Worm (Caenorhabditis elegans): Measurements from ENCODE around the gene sfxn-1.1.
A peak's percentile ranks its signal among the peaks of the same experiment; 100 is the strongest.

sfxn-1.1 gene

DNA sequence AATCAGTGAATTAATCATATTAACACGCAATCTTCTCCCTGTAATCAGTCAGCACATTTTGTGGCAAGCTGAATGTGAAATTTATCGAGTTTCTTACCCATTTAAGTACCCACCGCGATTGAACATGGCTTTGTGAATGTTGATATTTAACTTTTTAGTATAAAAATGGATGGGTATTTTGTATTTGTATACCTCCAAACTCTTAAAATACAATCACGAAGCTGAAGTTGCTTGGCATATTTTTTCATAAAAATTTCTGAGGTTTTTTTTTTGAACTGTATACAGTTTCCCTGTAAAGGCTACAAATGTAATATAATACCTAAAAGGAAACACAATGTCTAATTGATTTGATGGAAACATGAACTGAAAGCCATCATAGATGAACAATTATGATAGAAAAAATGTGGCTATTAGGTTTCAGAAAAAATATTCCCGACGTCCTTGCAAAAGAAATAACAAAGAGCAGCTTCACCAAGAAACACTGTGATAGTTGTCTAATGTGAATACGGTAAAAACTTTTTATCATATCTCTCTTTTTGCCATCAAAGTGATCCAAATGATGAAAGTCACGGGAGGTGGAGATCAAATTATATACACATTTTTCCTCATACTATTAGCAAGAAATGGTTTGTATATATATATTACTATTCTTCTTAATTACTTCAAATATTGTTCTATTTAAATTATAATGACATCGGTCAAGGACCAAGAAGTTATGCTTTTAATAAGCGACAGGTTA is 44.1 kb downstream of the sfxn-1.1 start, which contains the start of the genes chil-25 and chil-26:
TSS of gene chil-25 (minus strand) at position 101 of the 739 bp plus-strand sequence.
TSS of gene chil-26 (plus strand) at position 689 of the 739 bp plus-strand sequence.
- TF ChIP-seq R02D3.7 (tag; optimal IDR thresholded peaks at IDR 0.05) (no peak), aly-2 (tag; optimal IDR thresholded peaks at IDR 0.05) (no peak), pqm-1 (tag; optimal IDR thresholded peaks at IDR 0.05) (no peak), nhr-11 (tag; optimal IDR thresholded peaks at IDR 0.05) (no peak)

DNA sequence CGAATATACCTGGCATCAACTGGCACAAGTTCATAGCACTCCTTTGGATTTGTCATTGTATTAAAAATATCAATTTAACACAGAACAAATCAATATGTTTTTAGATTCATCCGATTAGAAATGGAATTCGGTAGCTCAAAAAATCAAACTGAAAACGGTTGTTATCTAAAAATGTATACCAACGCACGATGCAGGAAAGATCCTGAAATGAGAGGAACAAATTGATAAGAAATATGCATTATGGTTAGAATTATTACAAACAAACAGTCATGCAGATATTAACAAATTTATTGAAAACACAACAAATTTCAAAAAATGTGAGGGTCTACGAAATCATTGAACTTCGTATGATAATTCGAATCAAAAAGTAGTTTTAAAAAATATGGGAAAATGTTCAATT is 48.7 kb downstream of the sfxn-1.1 start, which contains the start of gene T19H5.6:
TSS of gene T19H5.6 (minus strand) at position 195 of the 400 bp plus-strand sequence.
- TF ChIP-seq hmg-11 (tag; optimal IDR thresholded peaks at IDR 0.05) (no peak), eor-1 (tag; optimal IDR thresholded peaks at IDR 0.05) (no peak), ceh-28 (tag; optimal IDR thresholded peaks at IDR 0.05) (no peak), elt-2 (tag; optimal IDR thresholded peaks at IDR 0.05) (peak; percentile 71), snpc-4 (tag; optimal IDR thresholded peaks at IDR 0.05) (no peak), elt-1 (tag; optimal IDR thresholded peaks at IDR 0.05) (no peak), pqm-1 (tag; optimal IDR thresholded peaks at IDR 0.05) (peak; percentile 52), ama-1 (optimal IDR thresholded peaks at IDR 0.05) (no peak), nhr-12 (tag; optimal IDR thresholded peaks at IDR 0.05) (no peak)

- TF ChIP-seq skn-1 (tag; optimal IDR thresholded peaks at IDR 0.05), result no peak
- no peak for TF ChIP-seq R02D3.7 (tag; optimal IDR thresholded peaks at IDR 0.05)
- TF ChIP-seq zag-1 (tag; optimal IDR thresholded peaks at IDR 0.05), result no peak
- TF ChIP-seq hmg-11 (tag; optimal IDR thresholded peaks at IDR 0.05), result no peak
- TF ChIP-seq elt-3 (tag; optimal IDR thresholded peaks at IDR 0.05), result no peak
- TF ChIP-seq pha-4 (tag; optimal IDR thresholded peaks at IDR 0.05), result peak; percentile 49
- peak; percentile 97 for TF ChIP-seq pqm-1 (tag; optimal IDR thresholded peaks at IDR 0.05)
- peak; percentile 96 for TF ChIP-seq elt-2 (tag; optimal IDR thresholded peaks at IDR 0.05)
- peak; percentile 82 for TF ChIP-seq jun-1 (tag; optimal IDR thresholded peaks at IDR 0.05)
- TF ChIP-seq unc-39 (tag; optimal IDR thresholded peaks at IDR 0.05), result no peak
- no peak for TF ChIP-seq nhr-76 (tag; optimal IDR thresholded peaks at IDR 0.05)
- TF ChIP-seq ZK546.5 (tag; optimal IDR thresholded peaks at IDR 0.05), result no peak
- no peak for TF ChIP-seq nhr-43 (tag; optimal IDR thresholded peaks at IDR 0.05; ENCODE audit: poor library complexity, severe bottlenecking)
- no peak for TF ChIP-seq ceh-28 (tag; optimal IDR thresholded peaks at IDR 0.05)
Measured at ce11 chrII:9468414-9468813, 50.3 kb downstream of the sfxn-1.1 start, which contains the start of gene chil-23. Gene chil-23, minus strand, starts transcription at chrII:9468611.
